Fruit fly (Drosophila melanogaster) whole organism, embryonic: ENCODE data around the gene Trxr1.

ENCODE experiments used
- ATbp ChIP-seq: fragments of 200-800 bp; sonication (Bioruptor generic); optimal IDR thresholded peaks from 2 replicates; lab custom pipeline; 2017; ENCODE audit warnings: missing biosample characterization, mild to moderate bottlenecking, missing genetic modification characterization, missing genetic modification reagents
- CG10209 ChIP-seq: fragments of 200-800 bp; sonication (Bioruptor generic); optimal IDR thresholded peaks from 3 replicates; lab custom pipeline; 2017; ENCODE audit warnings: missing biosample characterization, mild to moderate bottlenecking, missing genetic modification characterization, missing genetic modification reagents
- CG11723 ChIP-seq: fragments of 200-800 bp; sonication (Bioruptor generic); optimal IDR thresholded peaks from 2 replicates; lab custom pipeline; 2017; ENCODE audit warnings: missing biosample characterization, mild to moderate bottlenecking, missing genetic modification characterization
- CG12104 ChIP-seq: fragments of 200-800 bp; sonication (Bioruptor generic); optimal IDR thresholded peaks from 3 replicates; lab custom pipeline; 2016; ENCODE audit warnings: missing biosample characterization, missing genetic modification characterization
- CG12219 ChIP-seq: fragments of 200-800 bp; sonication (Bioruptor generic); optimal IDR thresholded peaks from 3 replicates; lab custom pipeline; 2018; ENCODE audit warnings: missing biosample characterization, mild to moderate bottlenecking, missing genetic modification characterization
- CG12236 ChIP-seq: fragments of 200-800 bp; sonication (Bioruptor generic); optimal IDR thresholded peaks from 2 replicates; lab custom pipeline; 2016; ENCODE audit warnings: missing biosample characterization, missing genetic modification characterization
- CG12391 ChIP-seq: fragments of 200-800 bp; sonication (Bioruptor generic); optimal IDR thresholded peaks from 3 replicates; lab custom pipeline; 2018; ENCODE audit warnings: missing biosample characterization, mild to moderate bottlenecking, missing genetic modification characterization, moderate library complexity
- CG13296 ChIP-seq: fragments of 200-800 bp; sonication (Bioruptor generic); optimal IDR thresholded peaks from 3 replicates; lab custom pipeline; 2018; ENCODE audit warnings: missing biosample characterization, mild to moderate bottlenecking, missing genetic modification characterization
- CG15269 ChIP-seq: fragments of 200-800 bp; sonication (Bioruptor generic); optimal IDR thresholded peaks from 2 replicates; lab custom pipeline; 2018; ENCODE audit warnings: missing biosample characterization, mild to moderate bottlenecking, missing genetic modification characterization, moderate library complexity
- CG15696 ChIP-seq: fragments of 200-800 bp; sonication (Bioruptor generic); optimal IDR thresholded peaks from 2 replicates; lab custom pipeline; 2019; ENCODE audit warnings: missing biosample characterization, mild to moderate bottlenecking, missing genetic modification characterization, moderate library complexity
- CG17612 ChIP-seq: fragments of 200-800 bp; sonication (Bioruptor generic); IDR thresholded peaks from 2 replicates; pipeline ENCODE4 v1.3.6; 2022; ENCODE audit warnings: missing biosample characterization, missing genetic modification characterization
- CG17829 ChIP-seq: fragments of 200-800 bp; optimal IDR thresholded peaks from 2 replicates; lab custom pipeline; 2019; ENCODE audit warnings: missing biosample characterization, mild to moderate bottlenecking, missing genetic modification characterization, moderate library complexity
- CG2678 ChIP-seq: fragments of 200-800 bp; sonication (Bioruptor generic); optimal IDR thresholded peaks from 3 replicates; lab custom pipeline; 2019; ENCODE audit warnings: missing biosample characterization, mild to moderate bottlenecking, missing genetic modification characterization, moderate library complexity
- CG34422 ChIP-seq: fragments of 200-800 bp; sonication (Bioruptor generic); IDR thresholded peaks from 3 replicates; pipeline ENCODE4 v1.3.6; 2022; ENCODE audit warnings: missing biosample characterization, missing genetic modification characterization
- CG4820 ChIP-seq: fragments of 200-800 bp; sonication (Bioruptor generic); optimal IDR thresholded peaks from 3 replicates; lab custom pipeline; 2016; ENCODE audit warnings: missing biosample characterization, missing genetic modification characterization
- CG6689 ChIP-seq: fragments of 200-800 bp; sonication (Bioruptor generic); IDR thresholded peaks from 2 replicates; pipeline ENCODE4 v1.3.6; 2022; ENCODE audit warnings: missing biosample characterization, missing genetic modification characterization
- CG8765 ChIP-seq: fragments of 200-800 bp; sonication (Bioruptor generic); IDR thresholded peaks from 2 replicates; pipeline ENCODE4 v1.3.6; 2022; ENCODE audit warnings: missing biosample characterization, missing genetic modification characterization
- Chrac-16 ChIP-seq: fragments of 200-800 bp; sonication (Bioruptor generic); optimal IDR thresholded peaks from 3 replicates; lab custom pipeline; 2016; ENCODE audit warnings: missing biosample characterization, missing genetic modification characterization
- D19A ChIP-seq: fragments of 200-800 bp; optimal IDR thresholded peaks from 3 replicates; lab custom pipeline; 2019; ENCODE audit warnings: missing biosample characterization, mild to moderate bottlenecking, missing genetic modification characterization, moderate library complexity
- Dbx ChIP-seq: fragments of 200-800 bp; sonication (Bioruptor generic); IDR thresholded peaks from 3 replicates; pipeline ENCODE4 v1.3.6; 2022; ENCODE audit warnings: missing biosample characterization, missing genetic modification characterization
- Doc2 ChIP-seq: fragments of 200-800 bp; sonication (Bioruptor generic); IDR thresholded peaks from 2 replicates; pipeline ENCODE4 v1.3.6; 2022; ENCODE audit warnings: missing biosample characterization, missing genetic modification characterization
- Ets65A ChIP-seq: fragments of 200-800 bp; sonication (Bioruptor generic); peaks from one replicate; lab custom pipeline; 2016; ENCODE audit warnings: missing biosample characterization, missing genetic modification characterization
- H15 ChIP-seq: fragments of 200-800 bp; sonication (Bioruptor generic); IDR thresholded peaks from 3 replicates; pipeline ENCODE4 v1.3.6; 2022; ENCODE audit warnings: missing biosample characterization, missing genetic modification characterization
- Hmr ChIP-seq: fragments of 200-800 bp; sonication (Bioruptor generic); optimal IDR thresholded peaks from 3 replicates; lab custom pipeline; 2017; ENCODE audit warnings: mild to moderate bottlenecking, missing biosample characterization, missing genetic modification reagents, missing genetic modification characterization
- Hr39 ChIP-seq: fragments of >200 bp; optimal IDR thresholded peaks from 2 replicates; lab custom pipeline; 2017
- Kr ChIP-seq: fragments of 200-800 bp; sonication (Bioruptor generic); optimal IDR thresholded peaks from 2 replicates; lab custom pipeline; 2017; ENCODE audit warnings: missing biosample characterization, mild to moderate bottlenecking, missing genetic modification characterization
- NC2α ChIP-seq: fragments of 200-800 bp; sonication (Bioruptor generic); optimal IDR thresholded peaks from 2 replicates; lab custom pipeline; 2016; ENCODE audit warnings: missing biosample characterization, missing genetic modification characterization
- NFAT ChIP-seq: fragments of 200-800 bp; sonication (Bioruptor generic); IDR thresholded peaks from 2 replicates; pipeline ENCODE4 v1.3.6; 2022; ENCODE audit warnings: missing biosample characterization, missing genetic modification characterization
- Neu2 ChIP-seq: fragments of 200-800 bp; sonication (Bioruptor generic); optimal IDR thresholded peaks from 3 replicates; lab custom pipeline; 2016; ENCODE audit warnings: missing biosample characterization, missing genetic modification characterization, borderline replicate concordance
- Ssrp ChIP-seq: fragments of 200-800 bp; sonication (Bioruptor generic); optimal IDR thresholded peaks from 2 replicates; lab custom pipeline; 2018; ENCODE audit warnings: missing biosample characterization, mild to moderate bottlenecking, missing genetic modification characterization, moderate library complexity
- ara ChIP-seq: fragments of 200-800 bp; sonication (Bioruptor generic); IDR thresholded peaks from 2 replicates; pipeline ENCODE4 v1.3.6; 2022; ENCODE audit warnings: missing biosample characterization, missing genetic modification characterization
- crc ChIP-seq: fragments of 200-800 bp; sonication (Bioruptor generic); optimal IDR thresholded peaks from 2 replicates; lab custom pipeline; 2016; ENCODE audit warnings: missing biosample characterization, missing genetic modification characterization
- ems ChIP-seq: fragments of 200-800 bp; sonication (Bioruptor generic); optimal IDR thresholded peaks from 3 replicates; lab custom pipeline; 2016; ENCODE audit warnings: missing biosample characterization, missing genetic modification characterization
- eve ChIP-seq, 2 experiments: fragments of >200 bp; optimal IDR thresholded peaks; 2 replicates each; lab custom pipeline; 2017; ENCODE audit warnings: missing biosample characterization in 2 of 2, missing genetic modification characterization in 2 of 2
- eyg ChIP-seq: fragments of 200-800 bp; sonication (Bioruptor generic); optimal IDR thresholded peaks from 3 replicates; lab custom pipeline; 2016; ENCODE audit warnings: missing biosample characterization, missing genetic modification characterization
- ftz-f1 ChIP-seq: fragments of 200-800 bp; sonication (Bioruptor generic); optimal IDR thresholded peaks from 2 replicates; lab custom pipeline; 2016; ENCODE audit warnings: missing biosample characterization, missing genetic modification characterization
- gem ChIP-seq: fragments of 200-800 bp; sonication (Bioruptor generic); optimal IDR thresholded peaks from 2 replicates; lab custom pipeline; 2019; ENCODE audit warnings: missing biosample characterization, mild to moderate bottlenecking, missing genetic modification characterization, moderate library complexity
- her ChIP-seq: fragments of 200-800 bp; sonication (Bioruptor generic); optimal IDR thresholded peaks from 2 replicates; lab custom pipeline; 2016; ENCODE audit warnings: missing biosample characterization, missing genetic modification characterization
- hkb ChIP-seq, 2 experiments: fragments of 200-800 bp in 1 of 2; fragments of >200 bp in 1 of 2; sonication (Bioruptor generic) in 1 of 2; IDR thresholded peaks in 1 of 2; optimal IDR thresholded peaks in 1 of 2; 2 replicates each; pipeline versions ENCODE4 v1.3.6 to Lab custom; 2017 to 2022; ENCODE audit warnings: missing biosample characterization in 1 of 2, missing genetic modification characterization in 1 of 2
- lola ChIP-seq, 3 experiments: fragments of >200 bp in 2 of 3; fragments of 200-800 bp in 1 of 3; sonication (Bioruptor generic) in 1 of 3; optimal IDR thresholded peaks; 2 replicates each; lab custom pipeline; 2017 to 2019; ENCODE audit warnings: missing biosample characterization in 3 of 3, missing genetic modification characterization in 3 of 3, mild to moderate bottlenecking in 1 of 3, moderate library complexity in 1 of 3
- nerfin-1 ChIP-seq: fragments of 200-800 bp; sonication (Bioruptor generic); optimal IDR thresholded peaks from 3 replicates; lab custom pipeline; 2019; ENCODE audit warnings: missing biosample characterization, mild to moderate bottlenecking, missing genetic modification characterization, moderate library complexity
- nerfin-2 ChIP-seq: fragments of 200-800 bp; sonication (Bioruptor generic); IDR thresholded peaks from 2 replicates; pipeline ENCODE4 v1.3.6; 2022; ENCODE audit warnings: missing biosample characterization, missing genetic modification characterization; ENCODE audit not compliant: partially characterized antibody
- phol ChIP-seq: fragments of 200-800 bp; sonication (Bioruptor generic); optimal IDR thresholded peaks from 3 replicates; lab custom pipeline; 2018; ENCODE audit warnings: missing biosample characterization, mild to moderate bottlenecking, missing genetic modification characterization, moderate library complexity
- slbo ChIP-seq: fragments of 200-800 bp; sonication (Bioruptor generic); IDR thresholded peaks from 2 replicates; pipeline ENCODE4 v1.3.6; 2022; ENCODE audit warnings: missing biosample characterization, missing genetic modification characterization
- stc ChIP-seq: fragments of 200-800 bp; sonication (Bioruptor generic); IDR thresholded peaks from 2 replicates; pipeline ENCODE4 v1.3.6; 2022; ENCODE audit warnings: missing biosample characterization, missing genetic modification characterization
- trh ChIP-seq: fragments of 200-800 bp; sonication (Bioruptor generic); optimal IDR thresholded peaks from 2 replicates; lab custom pipeline; 2016; ENCODE audit warnings: missing biosample characterization, missing genetic modification characterization
- ttk ChIP-seq: fragments of 200-800 bp; sonication (Bioruptor generic); IDR thresholded peaks from 2 replicates; pipeline ENCODE4 v2.1.2; 2022; ENCODE audit warnings: missing biosample characterization, missing genetic modification characterization
- vvl ChIP-seq: fragments of 200-800 bp; sonication (Bioruptor generic); IDR thresholded peaks from 2 replicates; pipeline ENCODE4 v1.3.6; 2022; ENCODE audit warnings: missing biosample characterization, missing genetic modification characterization
- yki ChIP-seq: fragments of >200 bp; optimal IDR thresholded peaks from 3 replicates; lab custom pipeline; 2018
- zfh1 ChIP-seq: fragments of 200-800 bp; sonication (Bioruptor generic); IDR thresholded peaks from 3 replicates; pipeline ENCODE4 v1.3.6; 2022; ENCODE audit warnings: missing biosample characterization, missing genetic modification characterization

Gene Trxr1

dm6 chrX:8211094-8211730 lies 31.1 kb upstream of the Trxr1 start (continued):
- TF ChIP-seq D19A: peak; percentile 9
- peak; percentile 22 for TF ChIP-seq CG12391 (tag; lab: Kevin White, UChicago)
- peak; percentile 57; the same call in 1 of the 2 replicates for TF ChIP-seq CG8765 (GFP tag; lab: Robert Waterston, UW)
- TF ChIP-seq CG13296 (GFP tag; lab: Kevin White, UChicago): no peak
- no peak for TF ChIP-seq eve (GFP tag; optimal IDR thresholded peaks at IDR 0.05; lab: Kevin White, UChicago)
- peak in 1 of 3 experiments; percentile 9 for TF ChIP-seq lola (GFP tag; optimal IDR thresholded peaks at IDR 0.05; lab: Kevin White, UChicago)
- peak; percentile 2 for TF ChIP-seq CG17829 (tag; lab: Kevin White, UChicago)
- TF ChIP-seq H15 (GFP tag; lab: Robert Waterston, UW): 0 out of 3 replicates have a peak, but pooled peaks have one; percentile 24
- 0 out of 3 replicates have a peak, but pooled peaks have one; percentile 40 for TF ChIP-seq Dbx (GFP tag; lab: Robert Waterston, UW)
- TF ChIP-seq CG11723 (GFP tag; lab: Kevin White, UChicago): no peak
- peak; percentile 40; the same call in 1 of the 2 replicates for TF ChIP-seq CG6689 (GFP tag; lab: Robert Waterston, UW)
- no peak for TF ChIP-seq Doc2 (GFP tag; lab: Robert Waterston, UW)
- no peak for TF ChIP-seq ATbp
- TF ChIP-seq slbo (GFP tag; lab: Robert Waterston, UW): peak; percentile 46; the same call in 1 of the 2 replicates
- no peak for TF ChIP-seq CG15269 (tag; lab: Kevin White, UChicago)
- peak; percentile 31 for TF ChIP-seq CG2678 (tag; lab: Kevin White, UChicago)
- TF ChIP-seq ems (GFP tag; lab: Kevin White, UChicago): no peak
- no peak for TF ChIP-seq CG12104 (GFP tag; lab: Kevin White, UChicago)
- TF ChIP-seq crc (GFP tag; lab: Kevin White, UChicago): no peak
- no peak for TF ChIP-seq Hr39 (lab: Kevin White, UChicago)
- TF ChIP-seq trh (GFP tag; lab: Kevin White, UChicago): no peak
- no peak for TF ChIP-seq ttk (GFP tag; lab: Robert Waterston, UW)
- TF ChIP-seq gem (tag; lab: Kevin White, UChicago): peak; percentile 43
- TF ChIP-seq eyg: no peak
- peak; percentile 2 for TF ChIP-seq CG10209
- TF ChIP-seq Ssrp (tag; lab: Kevin White, UChicago): peak; percentile 16
- TF ChIP-seq phol (tag; lab: Kevin White, UChicago): no peak
- TF ChIP-seq CG12219 (GFP tag; lab: Kevin White, UChicago): no peak
- no peak for TF ChIP-seq CG12236
- TF ChIP-seq vvl (GFP tag; lab: Robert Waterston, UW): no peak
- no peak for TF ChIP-seq hkb (optimal IDR thresholded peaks at IDR 0.05; lab: Kevin White, UChicago)
- no peak for TF ChIP-seq hkb (GFP tag; IDR thresholded peaks at IDR 0.05; lab: Robert Waterston, UW)
- TF ChIP-seq Hmr (GFP tag; lab: Kevin White, UChicago): peak; percentile 3
- no peak for TF ChIP-seq yki (lab: Kevin White, UChicago)
- peak; percentile 42; the same call in 1 of the 3 replicates for TF ChIP-seq CG34422 (GFP tag; lab: Robert Waterston, UW)
- no peak for TF ChIP-seq nerfin-1 (tag; lab: Kevin White, UChicago)
- TF ChIP-seq nerfin-2 (GFP tag; lab: Robert Waterston, UW): no peak
- TF ChIP-seq Neu2 (GFP tag; lab: Kevin White, UChicago): no peak
- no peak for TF ChIP-seq stc (GFP tag; lab: Robert Waterston, UW)
- no peak for TF ChIP-seq Kr (GFP tag; lab: Kevin White, UChicago)
- no peak for TF ChIP-seq CG17612 (GFP tag; lab: Robert Waterston, UW)
- no peak for TF ChIP-seq Chrac-16 (GFP tag; lab: Kevin White, UChicago)
- peak; percentile 58; the same call in 1 of the 2 replicates for TF ChIP-seq ara (GFP tag; lab: Robert Waterston, UW)
- peak; percentile 11 for TF ChIP-seq CG4820 (GFP tag; lab: Kevin White, UChicago)
- no peak for TF ChIP-seq ftz-f1 (GFP tag; lab: Kevin White, UChicago)
- no peak for TF ChIP-seq her
- TF ChIP-seq NC2α (GFP tag; lab: Kevin White, UChicago): no peak
- peak; percentile 68 for TF ChIP-seq Ets65A
- TF ChIP-seq zfh1 (GFP tag; lab: Robert Waterston, UW): peak; percentile 68; the same call in 2 of the 3 replicates
- TF ChIP-seq NFAT: no peak
- TF ChIP-seq CG15696: peak; percentile 50
